Worm (Caenorhabditis elegans) whole organism, midembryonic: Measurements from ENCODE around the gene fbxa-56.

Experiments
- tab-1 ChIP-seq: fragments of 200-800 bp; sonication (Bioruptor generic); IDR thresholded peaks from 2 replicates; pipeline ENCODE4 v1.3.6; 2022; ENCODE audit warnings: missing genetic modification characterization, missing compliant biosample characterization
- ztf-29 ChIP-seq: fragments of 200-800 bp; sonication (Bioruptor generic); IDR thresholded peaks from 2 replicates; pipeline ENCODE4 v1.3.6; 2022; ENCODE audit warnings: missing genetic modification reagents, missing genetic modification characterization, missing compliant biosample characterization

- TF ChIP-seq tab-1 (GFP tag; lab: Robert Waterston, UW): no peak
- no peak for TF ChIP-seq ztf-29 (GFP tag; lab: Robert Waterston, UW)
These were observed 41.0 kb downstream of the fbxa-56 start for ce11 chrIII:896904-897303.
